Worm (Caenorhabditis elegans): ENCODE data around the gene C56C10.7.
"Not testable (repeated sequence)": the region's sequence is repeated elsewhere in the genome, so short reads cannot be mapped to it uniquely, and the experiment has no call there.

C56C10.7 gene

ce11 chrII:6627182-6627581, 39.8 kb upstream of the C56C10.7 start, which contains the start of the genes F54H5.5 and F54H5.2:
Gene F54H5.5, minus strand, starts transcription at chrII:6627282.
Gene F54H5.2, plus strand, starts transcription at chrII:6627484.
- TF ChIP-seq cnd-1 (tag; optimal IDR thresholded peaks at IDR 0.05); elt-1 (tag; optimal IDR thresholded peaks at IDR 0.05; ENCODE audit: borderline replicate concordance, insufficient read depth); ztf-11 (tag; optimal IDR thresholded peaks at IDR 0.05): not testable (repeated sequence)

ce11 chrII:6625302-6625701, 37.9 kb upstream of the C56C10.7 start, which contains the start of gene F54H5.14:
Gene F54H5.14, minus strand, starts transcription at chrII:6625402.
- no peak for TF ChIP-seq sem-2 (GFP tag; optimal IDR thresholded peaks at IDR 0.05)
- TF ChIP-seq ceh-39 (tag; optimal IDR thresholded peaks at IDR 0.05): no peak
- no peak for TF ChIP-seq nhr-2 (tag; optimal IDR thresholded peaks at IDR 0.05)
- no peak for TF ChIP-seq lin-32 (GFP tag; optimal IDR thresholded peaks at IDR 0.05)
- TF ChIP-seq mab-5 (tag; optimal IDR thresholded peaks at IDR 0.05): no peak
- no peak for TF ChIP-seq tbx-8 (GFP tag; optimal IDR thresholded peaks at IDR 0.05)
- no peak for TF ChIP-seq bed-3 (GFP tag; optimal IDR thresholded peaks at IDR 0.05)
- no peak for TF ChIP-seq ceh-83 (GFP tag; optimal IDR thresholded peaks at IDR 0.05)

ce11 chrII:6621886-6622285, 34.5 kb upstream of the C56C10.7 start, which contains the start of gene F54H5.3:
Gene F54H5.3, plus strand, starts transcription at chrII:6622186.
- no peak for TF ChIP-seq ceh-83 (GFP tag; optimal IDR thresholded peaks at IDR 0.05)
- no peak for TF ChIP-seq nhr-2 (tag; optimal IDR thresholded peaks at IDR 0.05)
- no peak for TF ChIP-seq elt-1 (tag; optimal IDR thresholded peaks at IDR 0.05; ENCODE audit: borderline replicate concordance, insufficient read depth)
- no peak for TF ChIP-seq M03D4.4 (tag; optimal IDR thresholded peaks at IDR 0.05)
- no peak for TF ChIP-seq sptf-1 (tag; optimal IDR thresholded peaks at IDR 0.05)
- TF ChIP-seq flh-1 (GFP tag; optimal IDR thresholded peaks at IDR 0.05): no peak
- no peak for TF ChIP-seq mep-1 (tag; optimal IDR thresholded peaks at IDR 0.05)
- no peak for TF ChIP-seq ces-1 (GFP tag; optimal IDR thresholded peaks at IDR 0.05)
- TF ChIP-seq hlh-1 (tag; optimal IDR thresholded peaks at IDR 0.05): no peak
- no peak for TF ChIP-seq mab-5 (tag; optimal IDR thresholded peaks at IDR 0.05)
- TF ChIP-seq lin-13 (tag; optimal IDR thresholded peaks at IDR 0.05): no peak
- TF ChIP-seq lsy-2 (tag; optimal IDR thresholded peaks at IDR 0.05): no peak
- no peak for TF ChIP-seq ceh-43 (GFP tag; optimal IDR thresholded peaks at IDR 0.05)
- TF ChIP-seq unc-39 (tag; optimal IDR thresholded peaks at IDR 0.05): no peak

DNA sequence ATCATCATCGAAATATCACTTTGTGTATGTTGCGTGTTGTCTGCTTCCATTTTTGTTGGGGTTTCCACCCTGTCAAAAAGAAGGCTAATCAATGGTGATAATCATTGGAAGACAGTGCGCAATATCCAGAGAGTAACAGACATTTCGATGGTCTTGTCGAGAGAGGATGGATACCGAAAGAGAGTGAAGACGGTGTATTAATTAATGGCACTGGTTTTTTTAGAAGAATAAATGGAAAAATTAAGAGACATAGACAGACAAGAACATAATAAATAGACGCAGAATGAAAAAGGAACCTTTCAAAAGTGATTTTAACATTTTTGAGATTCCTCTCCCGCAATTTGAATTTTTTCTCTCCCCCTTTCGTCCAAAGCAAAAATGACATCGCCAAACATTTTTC, 31.6 kb upstream of the C56C10.7 start:
- TF ChIP-seq snpc-4 (tag; optimal IDR thresholded peaks at IDR 0.05) (no peak), zip-8 (tag; optimal IDR thresholded peaks at IDR 0.05) (no peak), sem-2 (GFP tag; optimal IDR thresholded peaks at IDR 0.05) (no peak), cnd-1 (tag; optimal IDR thresholded peaks at IDR 0.05) (no peak), elt-3 (tag; optimal IDR thresholded peaks at IDR 0.05) (no peak), ztf-11 (tag; optimal IDR thresholded peaks at IDR 0.05) (no peak), hlh-1 (tag; optimal IDR thresholded peaks at IDR 0.05) (no peak), flh-1 (GFP tag; optimal IDR thresholded peaks at IDR 0.05) (no peak), nhr-76 (tag; optimal IDR thresholded peaks at IDR 0.05) (no peak), drap-1 (GFP tag; optimal IDR thresholded peaks at IDR 0.05) (no peak)

- TF ChIP-seq unc-120 (tag; optimal IDR thresholded peaks at IDR 0.05; ENCODE audit: poor library complexity, severe bottlenecking) (no peak), ces-1 (GFP tag; optimal IDR thresholded peaks at IDR 0.05) (no peak), lin-13 (tag; optimal IDR thresholded peaks at IDR 0.05) (no peak), lsy-2 (tag; optimal IDR thresholded peaks at IDR 0.05) (no peak), mab-5 (tag; optimal IDR thresholded peaks at IDR 0.05) (no peak), snpc-4 (tag; optimal IDR thresholded peaks at IDR 0.05) (no peak), zip-8 (tag; optimal IDR thresholded peaks at IDR 0.05) (no peak), unc-39 (tag; optimal IDR thresholded peaks at IDR 0.05) (no peak), elt-1 (tag; optimal IDR thresholded peaks at IDR 0.05; ENCODE audit: borderline replicate concordance, insufficient read depth) (no peak), ham-2 (GFP tag; optimal IDR thresholded peaks at IDR 0.05) (no peak), nhr-237 (tag; optimal IDR thresholded peaks at IDR 0.05) (no peak), hlh-1 (tag; optimal IDR thresholded peaks at IDR 0.05) (no peak), drap-1 (GFP tag; optimal IDR thresholded peaks at IDR 0.05) (no peak), sem-2 (GFP tag; optimal IDR thresholded peaks at IDR 0.05) (no peak)
Measured at ce11 chrII:6616770-6617169, 29.4 kb upstream of the C56C10.7 start, which contains the start of gene klf-3. Gene klf-3, plus strand, starts transcription at chrII:6616878.

DNA sequence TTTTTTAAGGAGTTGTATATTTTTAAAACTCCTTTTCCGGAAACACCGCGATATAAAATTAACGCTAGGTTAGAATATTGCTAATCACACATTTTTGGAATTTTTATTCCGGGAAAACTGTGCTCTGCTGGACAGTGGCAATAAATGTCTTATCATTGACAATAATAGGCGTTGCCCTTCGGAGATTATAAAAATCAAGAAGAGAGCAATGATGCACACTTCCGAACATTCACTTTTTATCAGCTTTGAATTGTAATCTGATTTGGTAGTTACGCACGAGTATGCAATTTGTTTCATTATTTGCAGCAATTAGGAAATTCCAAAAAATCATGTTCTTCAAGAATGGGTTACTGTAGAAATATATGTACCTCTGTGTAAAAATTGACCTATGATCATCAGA, 28.8 kb upstream of the C56C10.7 start:
- TF ChIP-seq zip-8 (tag; optimal IDR thresholded peaks at IDR 0.05) (no peak), nhr-2 (tag; optimal IDR thresholded peaks at IDR 0.05) (no peak), ceh-43 (GFP tag; optimal IDR thresholded peaks at IDR 0.05) (no peak), elt-3 (tag; optimal IDR thresholded peaks at IDR 0.05) (no peak), pha-4 (tag; optimal IDR thresholded peaks at IDR 0.05) (no peak)

All from whole organism, mixed stage, embryonic.